Worm (Caenorhabditis elegans) whole organism, L2 larva: ENCODE data around the gene srt-63.

Experiments used
- lin-11 ChIP-seq: fragments of 150-350 bp; sonication (generic microtip); optimal IDR thresholded peaks from 2 replicates; lab custom pipeline; 2014; ENCODE audit warnings: missing biosample characterization, missing genetic modification characterization, inconsistent platforms, mixed read lengths
- nhr-11 ChIP-seq: fragments of 150-350 bp; optimal IDR thresholded peaks from 2 replicates; lab custom pipeline; 2014; ENCODE audit warnings: missing biosample characterization, missing genetic modification characterization
- nhr-25 ChIP-seq: fragments of 150-350 bp; sonication (generic microtip); optimal IDR thresholded peaks from 3 replicates; lab custom pipeline; 2014; ENCODE audit warnings: missing biosample characterization, missing genetic modification characterization
- zag-1 ChIP-seq: fragments of 150-350 bp; optimal IDR thresholded peaks from 2 replicates; lab custom pipeline; 2014; ENCODE audit warnings: missing biosample characterization, missing genetic modification characterization
- ztf-1 ChIP-seq: fragments of 200-800 bp; sonication (Bioruptor generic); conservative IDR thresholded peaks from 2 replicates; pipeline ENCODE4 v1.3.6; 2022; ENCODE audit warnings: missing genetic modification characterization, missing compliant biosample characterization

DNA sequence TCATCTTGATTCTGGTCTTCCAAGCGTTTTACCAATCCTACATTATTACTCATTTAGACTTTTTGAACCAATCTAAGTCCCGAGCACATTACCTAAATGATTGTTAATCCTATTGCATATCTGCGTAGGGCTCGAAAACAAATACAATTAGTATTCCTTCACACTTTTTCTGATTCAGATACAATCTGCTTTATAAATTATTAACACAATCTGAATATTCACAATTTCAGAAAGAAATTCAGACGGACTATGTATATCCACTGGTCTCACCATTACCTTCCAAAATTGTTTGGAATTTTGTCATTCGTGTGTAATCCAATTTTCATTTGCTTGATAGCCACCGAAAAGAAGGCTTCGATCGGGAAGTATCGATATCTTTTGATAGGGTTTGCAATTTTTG, 14.8 kb downstream of the srt-63 start, which contains the start of gene srj-11:
- TF ChIP-seq lin-11 (tag; lab: Kevin White, UChicago) = no peak
- no peak for TF ChIP-seq nhr-11
- TF ChIP-seq nhr-25 (tag; lab: Kevin White, UChicago) = no peak
- no peak for TF ChIP-seq zag-1 (tag; lab: Kevin White, UChicago)
- no peak for TF ChIP-seq ztf-1 (GFP tag; lab: Robert Waterston, UW)
